Worm (Caenorhabditis elegans) whole organism, early embryonic: ENCODE measurements around the gene F58A6.5.
A peak's percentile ranks its signal among the peaks of the same experiment; 100 is the strongest.

Experiments
- scrt-1 ChIP-seq: fragments of 200-800 bp; sonication (Bioruptor generic); IDR thresholded peaks from 2 replicates; pipeline ENCODE4 v1.3.6; 2022; ENCODE audit warnings: missing genetic modification characterization, missing compliant biosample characterization
- sea-1 ChIP-seq: fragments of 200-800 bp; sonication (Bioruptor generic); conservative IDR thresholded peaks from 2 replicates; pipeline ENCODE4 v1.3.6; 2022; ENCODE audit warnings: missing genetic modification characterization, missing compliant biosample characterization
- tbx-11 ChIP-seq: fragments of 200-800 bp; sonication (Bioruptor generic); IDR thresholded peaks from 2 replicates; pipeline ENCODE4 v1.3.6; 2022; ENCODE audit warnings: missing genetic modification characterization, missing compliant biosample characterization
- tbx-37 ChIP-seq: fragments of 200-800 bp; sonication (Bioruptor generic); conservative IDR thresholded peaks from 2 replicates; pipeline ENCODE4 v1.3.6; 2022; ENCODE audit warnings: missing genetic modification reagents, missing genetic modification characterization, missing compliant biosample characterization

F58A6.5 gene

ce11 chrII:5097463-5097862 lies 50.8 kb downstream of the F58A6.5 start:
- TF ChIP-seq sea-1 (GFP tag; lab: Robert Waterston, UW) (peak; percentile 89), tbx-37 (GFP tag; lab: Robert Waterston, UW) (peak; percentile 90), tbx-11 (GFP tag; lab: Robert Waterston, UW) (peak; percentile 99), scrt-1 (GFP tag; lab: Robert Waterston, UW) (peak; percentile 81)
